Worm (Caenorhabditis elegans): ENCODE results near the gene F39C12.1.

DNA sequence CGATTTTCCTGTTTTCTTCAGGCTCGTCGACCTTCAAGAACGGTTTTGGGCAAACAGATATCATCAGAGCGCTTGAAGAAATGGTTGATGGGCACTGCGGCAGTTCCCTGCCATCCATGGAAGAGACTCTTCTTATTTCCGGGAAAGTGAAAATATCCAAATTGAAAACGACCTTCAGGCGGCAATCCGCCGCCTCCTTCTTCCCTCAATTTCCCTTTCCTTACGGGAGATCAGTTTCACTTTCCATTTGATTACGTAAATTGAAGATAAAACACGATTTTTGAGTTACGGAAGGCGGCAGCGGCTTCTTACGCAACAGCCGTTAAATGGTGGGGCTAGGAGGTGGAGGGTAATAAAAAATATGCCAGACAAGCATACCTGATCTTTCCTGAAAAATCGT is 43.8 kb downstream of the F39C12.1 start:
- TF ChIP-seq ama-1 (optimal IDR thresholded peaks at IDR 0.05) (no peak), lin-13 (GFP tag; optimal IDR thresholded peaks at IDR 0.05) (no peak), dve-1 (tag; optimal IDR thresholded peaks at IDR 0.05; ENCODE audit: insufficient read depth) (no peak), nhr-25 (tag; optimal IDR thresholded peaks at IDR 0.05; ENCODE audit: borderline replicate concordance, insufficient read depth) (no peak), unc-130 (GFP tag; optimal IDR thresholded peaks at IDR 0.05) (no peak), ztf-11 (tag; optimal IDR thresholded peaks at IDR 0.05) (no peak), mdl-1 (tag; optimal IDR thresholded peaks at IDR 0.05) (no peak), nhr-111 (GFP tag; optimal IDR thresholded peaks at IDR 0.05) (no peak), hlh-30 (tag; optimal IDR thresholded peaks at IDR 0.05; ENCODE audit: insufficient read depth) (no peak), lin-38 (GFP tag; IDR thresholded peaks at IDR 0.05) (no peak), zag-1 (tag; optimal IDR thresholded peaks at IDR 0.05) (no peak), mep-1 (tag; optimal IDR thresholded peaks at IDR 0.05) (no peak)

Measured in whole organism, L4 larva.